Worm (Caenorhabditis elegans) whole organism, L1 larva: Measurements from ENCODE around the gene ins-23.
"Not testable (repeated sequence)": the region's sequence is repeated elsewhere in the genome, so short reads cannot be mapped to it uniquely, and the experiment has no call there.

ENCODE experiments used
- ces-1 ChIP-seq: fragments of 150-350 bp; optimal IDR thresholded peaks from 2 replicates; lab custom pipeline; 2014; ENCODE audit warnings: missing biosample characterization, missing genetic modification reagents, missing genetic modification characterization
- lin-39 ChIP-seq: fragments of 150-350 bp; optimal IDR thresholded peaks from 2 replicates; lab custom pipeline; 2014; ENCODE audit warnings: missing biosample characterization, missing genetic modification reagents, missing genetic modification characterization
- nhr-76 ChIP-seq: sonication (generic microtip); optimal IDR thresholded peaks from 2 replicates; lab custom pipeline; 2017; ENCODE audit warnings: missing biosample characterization, missing genetic modification characterization
- nhr-77 ChIP-seq: fragments of 150-350 bp; optimal IDR thresholded peaks from 2 replicates; lab custom pipeline; 2014; ENCODE audit warnings: missing biosample characterization, missing genetic modification characterization

- not testable (repeated sequence) for TF ChIP-seq ces-1; lin-39 (tag; lab: Kevin White, UChicago); nhr-76 (tag; lab: Kevin White, UChicago); nhr-77 (tag; lab: Kevin White, UChicago)
These were observed 22.3 kb downstream of the ins-23 start, which contains the start of gene T16G12.3 for ce11 chrIII:10050321-10050720.
